Worm (Caenorhabditis elegans): Measurements from ENCODE around the gene ZK688.10.

The ZK688.10 gene

ce11 chrIII:7925968-7926367 lies 29.1 kb upstream of the ZK688.10 start:
- TF ChIP-seq C04F5.9 (tag; optimal IDR thresholded peaks at IDR 0.05) = no peak
- peak; percentile 27 for TF ChIP-seq blmp-1 (tag; optimal IDR thresholded peaks at IDR 0.05)

DNA sequence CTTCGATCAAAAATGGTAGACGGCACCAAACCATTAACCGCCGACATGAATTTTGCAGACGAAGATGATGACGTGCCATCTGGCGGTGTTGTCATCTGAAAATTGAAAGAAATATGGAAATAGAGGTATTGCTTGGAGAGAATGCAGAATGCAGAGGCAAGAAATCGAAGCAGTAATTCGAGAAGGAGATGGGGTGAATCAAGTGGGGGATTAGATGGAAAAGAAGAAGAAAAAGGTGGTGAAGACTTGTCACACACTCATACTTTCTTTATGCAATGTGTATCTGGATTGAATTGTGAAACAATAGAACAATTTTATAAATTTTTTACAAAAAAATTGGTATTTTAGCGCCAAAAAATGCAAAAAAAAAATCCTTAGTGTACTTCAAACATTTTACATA lies 28.0 kb upstream of the ZK688.10 start, which contains the start of gene tag-250:
Gene tag-250, minus strand, starts transcription at position 101 of the 400 bp plus-strand sequence.
- no peak for TF ChIP-seq C16A3.4 (tag; optimal IDR thresholded peaks at IDR 0.05)
- no peak for TF ChIP-seq ets-5 (GFP tag; IDR thresholded peaks at IDR 0.05)
- no peak for TF ChIP-seq efl-3 (GFP tag; optimal IDR thresholded peaks at IDR 0.05)
- TF ChIP-seq egl-13 (tag; optimal IDR thresholded peaks at IDR 0.05) = no peak
- no peak for TF ChIP-seq efl-1 (optimal IDR thresholded peaks at IDR 0.05)
- TF ChIP-seq efl-1 (GFP tag; optimal IDR thresholded peaks at IDR 0.05 in 1 of 2) = no peak
- TF ChIP-seq nhr-20 (tag; optimal IDR thresholded peaks at IDR 0.05) = no peak
- TF ChIP-seq fos-1 (tag; optimal IDR thresholded peaks at IDR 0.05) = no peak
- no peak for TF ChIP-seq nhr-237 (tag; optimal IDR thresholded peaks at IDR 0.05)

DNA sequence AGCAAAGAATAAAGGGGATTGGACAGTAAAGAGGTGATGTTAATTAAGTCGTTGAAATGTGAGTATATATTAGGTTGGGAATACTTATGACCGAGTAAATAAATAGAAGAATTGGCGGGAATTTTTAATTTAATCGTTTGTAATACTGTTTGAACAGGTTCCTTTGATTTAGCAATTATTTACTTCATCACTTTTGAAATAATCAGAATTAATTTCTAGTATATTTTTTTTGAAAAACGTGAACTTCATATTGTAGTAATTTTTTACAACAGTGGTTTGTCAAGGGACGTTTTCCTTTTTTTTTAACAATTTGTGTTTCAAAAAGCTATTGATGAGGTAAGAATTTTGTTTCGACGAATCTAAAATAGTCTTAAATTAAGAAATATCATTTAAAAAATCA lies 25.4 kb upstream of the ZK688.10 start, which contains the start of gene C29E4.17:
Gene C29E4.17, plus strand, starts transcription at position 301 of the 400 bp plus-strand sequence.
- no peak for TF ChIP-seq hlh-17 (GFP tag; optimal IDR thresholded peaks at IDR 0.05; ENCODE audit: borderline replicate concordance)
- TF ChIP-seq C34B4.2 (tag; optimal IDR thresholded peaks at IDR 0.05) = no peak

ce11 chrIII:7919823-7920222 lies 23.0 kb upstream of the ZK688.10 start, which contains the start of gene C29E4.14:
Gene C29E4.14, plus strand, starts transcription at chrIII:7920123.
- TF ChIP-seq ceh-8 (GFP tag; optimal IDR thresholded peaks at IDR 0.05) (no peak), isw-1 (GFP tag; IDR thresholded peaks at IDR 0.05) (no peak), skn-1 (tag; optimal IDR thresholded peaks at IDR 0.05) (no peak), nhr-77 (tag; optimal IDR thresholded peaks at IDR 0.05) (no peak), lin-14 (GFP tag; optimal IDR thresholded peaks at IDR 0.05) (no peak), nhr-11 (tag; optimal IDR thresholded peaks at IDR 0.05) (no peak), lir-3 (tag; optimal IDR thresholded peaks at IDR 0.05; ENCODE audit: poor library complexity) (no peak), lin-13 (GFP tag; optimal IDR thresholded peaks at IDR 0.05) (no peak), unc-130 (tag; optimal IDR thresholded peaks at IDR 0.05) (no peak), nhr-19 (GFP tag; conservative IDR thresholded peaks at IDR 0.05) (no peak), nhr-20 (tag; optimal IDR thresholded peaks at IDR 0.05) (no peak), snpc-4 (tag; optimal IDR thresholded peaks at IDR 0.05) (no peak), C16A3.4 (tag; optimal IDR thresholded peaks at IDR 0.05) (no peak)

DNA sequence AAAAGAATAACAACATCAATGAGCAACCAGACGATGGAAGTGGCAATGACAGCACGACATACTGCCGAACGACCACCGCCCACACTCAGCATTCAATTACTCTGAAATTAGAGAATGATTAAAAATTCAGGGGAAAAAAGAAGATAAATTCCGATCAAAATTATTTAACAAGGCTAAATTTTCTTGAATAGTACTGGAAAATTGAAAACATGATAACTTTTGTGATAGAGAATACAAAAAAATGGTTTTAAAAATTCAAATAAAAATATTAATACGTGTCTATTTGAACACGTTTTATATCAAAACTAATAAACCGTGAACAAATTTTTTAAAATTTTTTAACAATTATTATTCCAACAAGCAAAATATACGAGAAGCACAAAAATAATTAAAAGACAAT lies 20.8 kb upstream of the ZK688.10 start, which contains the start of gene gly-3:
Gene gly-3, minus strand, starts transcription at position 101 of the 400 bp plus-strand sequence.
- TF ChIP-seq lir-3 (tag; optimal IDR thresholded peaks at IDR 0.05; ENCODE audit: poor library complexity) (no peak), isw-1 (GFP tag; IDR thresholded peaks at IDR 0.05) (no peak), nhr-76 (tag; optimal IDR thresholded peaks at IDR 0.05) (no peak), unc-130 (tag; optimal IDR thresholded peaks at IDR 0.05) (no peak), tlp-1 (tag; optimal IDR thresholded peaks at IDR 0.05) (no peak), unc-62 (GFP tag; optimal IDR thresholded peaks at IDR 0.05) (no peak), grh-1 (GFP tag; IDR thresholded peaks at IDR 0.05) (no peak), egl-13 (tag; optimal IDR thresholded peaks at IDR 0.05) (no peak), fos-1 (tag; optimal IDR thresholded peaks at IDR 0.05) (no peak), fkh-10 (GFP tag; optimal IDR thresholded peaks at IDR 0.05) (no peak), mef-2 (tag; optimal IDR thresholded peaks at IDR 0.05) (no peak), rnt-1 (tag; optimal IDR thresholded peaks at IDR 0.05) (no peak), unc-86 (tag; optimal IDR thresholded peaks at IDR 0.05) (no peak), zip-4 (GFP tag; optimal IDR thresholded peaks at IDR 0.05) (no peak), skn-1 (tag; optimal IDR thresholded peaks at IDR 0.05) (no peak), C34B4.2 (tag; optimal IDR thresholded peaks at IDR 0.05) (no peak), ceh-90 (tag; optimal IDR thresholded peaks at IDR 0.05) (no peak)

All from whole organism, L1 larva.